Worm (Caenorhabditis elegans): ENCODE measurements around the gene B0361.3.

ce11 chrIII:7329155-7329732 lies 48.0 kb downstream of the B0361.3 start, which contains the start of gene lab-2:
- no peak for TF ChIP-seq lin-32 (GFP tag; optimal IDR thresholded peaks at IDR 0.05)
- TF ChIP-seq nhr-12 (tag; optimal IDR thresholded peaks at IDR 0.05) = no peak
- no peak for TF ChIP-seq snpc-4 (tag; optimal IDR thresholded peaks at IDR 0.05)
- no peak for TF ChIP-seq mab-5 (tag; optimal IDR thresholded peaks at IDR 0.05)
